Worm (Caenorhabditis elegans): ENCODE results near the gene clec-48.

ce11 chrV:18157707-18158106 is at the start of gene clec-48:
- TF ChIP-seq nhr-90 (tag; optimal IDR thresholded peaks at IDR 0.05): no peak
- TF ChIP-seq nfya-1 (tag; optimal IDR thresholded peaks at IDR 0.05; ENCODE audit: borderline replicate concordance, insufficient read depth): no peak
- TF ChIP-seq attf-5 (GFP tag; optimal IDR thresholded peaks at IDR 0.05): no peak
- TF ChIP-seq ama-1 (optimal IDR thresholded peaks at IDR 0.05): no peak
- TF ChIP-seq ama-1 (GFP tag; optimal IDR thresholded peaks at IDR 0.05): no peak
- TF ChIP-seq K12H6.12 (tag; optimal IDR thresholded peaks at IDR 0.05): no peak
- TF ChIP-seq lsl-1 (GFP tag; optimal IDR thresholded peaks at IDR 0.05): no peak
- TF ChIP-seq pbrm-1 (GFP tag; IDR thresholded peaks at IDR 0.05): no peak
- no peak for TF ChIP-seq hrde-1 (tag; optimal IDR thresholded peaks at IDR 0.05; ENCODE audit: borderline replicate concordance)
- TF ChIP-seq unc-130 (GFP tag; optimal IDR thresholded peaks at IDR 0.05): no peak
- TF ChIP-seq him-1 (tag; optimal IDR thresholded peaks at IDR 0.05): no peak
- TF ChIP-seq unc-62 (GFP tag; optimal IDR thresholded peaks at IDR 0.05): no peak

All from whole organism, young adult.